Worm (Caenorhabditis elegans) whole organism, mixed stage, embryonic: ENCODE data around the gene tag-52.

Experiments
- blmp-1 ChIP-seq: fragments of 150-350 bp; optimal IDR thresholded peaks from 2 replicates; lab custom pipeline; 2014; ENCODE audit warnings: missing biosample characterization, missing genetic modification characterization
- lsy-2 ChIP-seq: fragments of 150-350 bp; optimal IDR thresholded peaks from 2 replicates; lab custom pipeline; 2014; ENCODE audit warnings: missing biosample characterization, missing genetic modification characterization
- nhr-237 ChIP-seq: fragments of 150-350 bp; optimal IDR thresholded peaks from 2 replicates; lab custom pipeline; 2014; ENCODE audit warnings: missing biosample characterization, missing genetic modification characterization
- nhr-28 ChIP-seq: fragments of 150-350 bp; optimal IDR thresholded peaks from 2 replicates; lab custom pipeline; 2014; ENCODE audit warnings: missing biosample characterization, missing genetic modification characterization
- nhr-76 ChIP-seq: sonication (generic microtip); optimal IDR thresholded peaks from 2 replicates; lab custom pipeline; 2017; ENCODE audit warnings: missing biosample characterization, missing genetic modification characterization
- snpc-4 ChIP-seq: fragments of 150-350 bp; optimal IDR thresholded peaks from 2 replicates; lab custom pipeline; 2014; ENCODE audit warnings: missing biosample characterization, missing genetic modification characterization
- tbx-8 ChIP-seq: fragments of 200-800 bp; sonication (Bioruptor generic); optimal IDR thresholded peaks from 2 replicates; lab custom pipeline; 2018; ENCODE audit warnings: mild to moderate bottlenecking, missing genetic modification characterization, moderate library complexity, missing compliant biosample characterization
- unc-39 ChIP-seq: fragments of 150-350 bp; optimal IDR thresholded peaks from 2 replicates; lab custom pipeline; 2014; ENCODE audit warnings: missing biosample characterization, missing genetic modification characterization

ce11 chrX:3631550-3631949, 46.8 kb downstream of the tag-52 start:
- no peak for TF ChIP-seq lsy-2
- no peak for TF ChIP-seq unc-39 (tag; lab: Kevin White, UChicago)
- TF ChIP-seq nhr-237 (tag; lab: Kevin White, UChicago) = no peak
- no peak for TF ChIP-seq snpc-4 (tag; lab: Kevin White, UChicago)
- no peak for TF ChIP-seq blmp-1 (tag; lab: Kevin White, UChicago)
- TF ChIP-seq tbx-8 (GFP tag; lab: Kevin White, UChicago) = peak; percentile 98
- no peak for TF ChIP-seq nhr-28
- no peak for TF ChIP-seq nhr-76
